Fruit fly (Drosophila melanogaster): ENCODE data around the gene Lkr.

Lkr gene

dm6 chr3L:5511959-5512358 is 17.2 kb downstream of the Lkr start (continued):
- TF ChIP-seq mam (GFP tag; optimal IDR thresholded peaks at IDR 0.05) (peak; percentile 77), pita (GFP tag; optimal IDR thresholded peaks at IDR 0.05) (peak; percentile 47), D19B (GFP tag; optimal IDR thresholded peaks at IDR 0.05) (peak; percentile 77), klu (GFP tag; IDR thresholded peaks at IDR 0.05) (peak; percentile 16; the same call in 1 of the 2 replicates), CG7963 (GFP tag; IDR thresholded peaks at IDR 0.05; ENCODE audit: partially characterized antibody) (no peak), emc (GFP tag; optimal IDR thresholded peaks at IDR 0.05) (peak; percentile 81), ems (GFP tag; optimal IDR thresholded peaks at IDR 0.05) (peak; percentile 81), her (GFP tag; optimal IDR thresholded peaks at IDR 0.05) (peak; percentile 89)

- TF ChIP-seq CG12391 (tag; optimal IDR thresholded peaks at IDR 0.05) (no peak), HLH3B (GFP tag; IDR thresholded peaks at IDR 0.05) (no peak), CG18476 (GFP tag; optimal IDR thresholded peaks at IDR 0.05) (no peak), cato (GFP tag; optimal IDR thresholded peaks at IDR 0.05; ENCODE audit: borderline replicate concordance) (no peak), Hey (tag; optimal IDR thresholded peaks at IDR 0.05) (no peak), Nf-YB (GFP tag; optimal IDR thresholded peaks at IDR 0.05) (no peak), lov (optimal IDR thresholded peaks at IDR 0.05) (no peak), lov (GFP tag; IDR thresholded peaks at IDR 0.05) (no peak), Spps (tag; optimal IDR thresholded peaks at IDR 0.05) (no peak), CG2202 (tag; optimal IDR thresholded peaks at IDR 0.05) (no peak), CG11398 (GFP tag; optimal IDR thresholded peaks at IDR 0.05) (no peak), bcd (GFP tag; optimal IDR thresholded peaks at IDR 0.05) (no peak), CG8765 (GFP tag; IDR thresholded peaks at IDR 0.05) (no peak), CG3407 (GFP tag; optimal IDR thresholded peaks at IDR 0.05) (no peak)
These were observed 18.4 kb downstream of the Lkr start, which contains the start of gene CG34342 for dm6 chr3L:5510760-5511159. Gene CG34342 (minus strand): TSS chr3L:5510860.

- TF ChIP-seq tll (GFP tag; optimal IDR thresholded peaks at IDR 0.05) (peak in 1 of 2 experiments; percentile 44), CG14710 (tag; optimal IDR thresholded peaks at IDR 0.05) (peak; percentile 83), stwl (tag; optimal IDR thresholded peaks at IDR 0.05) (peak; percentile 46), CG10959 (GFP tag; IDR thresholded peaks at IDR 0.05) (no peak)
These were observed 30.3 kb downstream of the Lkr start, which contains the start of gene blanks for dm6 chr3L:5498858-5499257. Gene blanks (minus strand): TSS chr3L:5498958.

- no peak for TF ChIP-seq CG12391 (tag; optimal IDR thresholded peaks at IDR 0.05)
- TF ChIP-seq exex (tag; optimal IDR thresholded peaks at IDR 0.05) = peak; percentile 79
- no peak for TF ChIP-seq Aef1 (GFP tag; IDR thresholded peaks at IDR 0.05)
- no peak for TF ChIP-seq CG16815 (GFP tag; optimal IDR thresholded peaks at IDR 0.05)
- no peak for TF ChIP-seq psq (GFP tag; optimal IDR thresholded peaks at IDR 0.05)
- no peak for TF ChIP-seq NFAT (GFP tag; IDR thresholded peaks at IDR 0.05)
- no peak for TF ChIP-seq CG6689 (GFP tag; IDR thresholded peaks at IDR 0.05)
- no peak for TF ChIP-seq chinmo (GFP tag; IDR thresholded peaks at IDR 0.05; ENCODE audit: partially characterized antibody)
These were observed 49.7 kb downstream of the Lkr start, which contains the start of gene CG4835 for dm6 chr3L:5479490-5479889. Gene CG4835 (plus strand): TSS chr3L:5479790.

Data from whole organism, embryonic.